Fruit fly (Drosophila melanogaster) S2 (cell line): ENCODE measurements around the gene CG13086.

Experiments
- CG8478 ChIP-seq: fragments of >200 bp; optimal IDR thresholded peaks from 2 replicates; lab custom pipeline; 2018
- CTCF ChIP-seq, 2 experiments: fragments of >200 bp; optimal IDR thresholded peaks; 2 replicates each; lab custom pipeline; 2018

DNA sequence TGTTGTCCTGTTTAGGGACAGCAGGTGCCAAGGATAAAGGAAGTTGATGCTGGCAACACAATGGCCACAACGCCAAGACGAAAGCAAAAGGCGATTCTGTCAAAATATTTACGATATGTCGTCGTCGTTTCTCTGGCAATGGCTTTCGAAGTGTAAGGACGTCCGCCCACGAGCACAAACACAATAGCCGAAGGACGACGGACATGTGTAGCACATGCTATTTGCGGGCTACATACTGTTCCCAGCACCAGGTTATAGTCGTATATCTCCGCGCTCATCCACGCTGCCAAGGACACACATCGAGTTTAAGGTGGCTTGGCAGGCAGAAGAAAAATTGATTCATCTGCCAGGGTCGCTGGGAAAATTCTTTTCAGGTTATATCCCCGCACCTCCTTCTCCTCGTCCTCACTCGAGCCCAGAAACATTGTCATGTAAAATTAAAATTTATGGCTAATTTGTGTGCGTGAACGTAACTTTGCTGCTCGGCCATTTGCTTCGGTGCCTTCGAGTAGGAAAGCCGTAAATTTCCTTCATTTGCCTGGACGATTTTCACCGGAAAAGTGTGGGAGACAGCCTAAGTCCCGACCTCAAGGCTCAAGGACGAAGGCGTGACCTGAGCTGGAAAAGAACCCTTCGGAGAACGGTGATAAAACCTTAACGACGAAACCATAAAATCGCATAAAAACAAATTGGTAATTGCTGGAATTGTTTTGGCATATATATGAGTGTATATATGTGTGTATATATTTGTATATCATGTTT is 26.0 kb upstream of the CG13086 start:
- TF ChIP-seq CTCF (optimal IDR thresholded peaks at IDR 0.05; lab: Kevin White, UChicago): no peak
- TF ChIP-seq CG8478: no peak
